Fruit fly (Drosophila melanogaster): Measurements from ENCODE around the gene Tlk.

The Tlk gene

dm6 chrX:3825069-3825468 lies 105.3 kb downstream of the Tlk start:
- TF ChIP-seq CTCF (optimal IDR thresholded peaks at IDR 0.05): no peak
- TF ChIP-seq CG8478 (optimal IDR thresholded peaks at IDR 0.05): no peak

dm6 chrX:3827897-3828296 lies 108.1 kb downstream of the Tlk start, which contains the start of gene CG2901:
CG2901 (plus strand) TSS chrX:3828197.
- TF ChIP-seq CTCF (optimal IDR thresholded peaks at IDR 0.05): no peak
- no peak for TF ChIP-seq CG8478 (optimal IDR thresholded peaks at IDR 0.05)

- TF ChIP-seq CTCF (optimal IDR thresholded peaks at IDR 0.05) (no peak), CG8478 (optimal IDR thresholded peaks at IDR 0.05) (no peak)
These were observed 112.0 kb downstream of the Tlk start for dm6 chrX:3831761-3832160.

dm6 chrX:3832226-3832625 lies 112.4 kb downstream of the Tlk start:
- TF ChIP-seq CG8478 (optimal IDR thresholded peaks at IDR 0.05) (no peak), CTCF (optimal IDR thresholded peaks at IDR 0.05) (no peak)

- no peak for TF ChIP-seq CTCF (optimal IDR thresholded peaks at IDR 0.05)
- TF ChIP-seq CG8478 (optimal IDR thresholded peaks at IDR 0.05): no peak
These were observed 113.4 kb downstream of the Tlk start for dm6 chrX:3833109-3833657.

dm6 chrX:3834955-3835763 lies 115.4 kb downstream of the Tlk start:
- TF ChIP-seq CG8478 (optimal IDR thresholded peaks at IDR 0.05): no peak
- no peak for TF ChIP-seq CTCF (optimal IDR thresholded peaks at IDR 0.05)

dm6 chrX:3835764-3836342 lies 116.0 kb downstream of the Tlk start:
- TF ChIP-seq CTCF (optimal IDR thresholded peaks at IDR 0.05) (no peak), CG8478 (optimal IDR thresholded peaks at IDR 0.05) (no peak)

dm6 chrX:3837628-3838027 lies 117.8 kb downstream of the Tlk start:
- TF ChIP-seq CTCF (optimal IDR thresholded peaks at IDR 0.05) (no peak), CG8478 (optimal IDR thresholded peaks at IDR 0.05) (no peak)

dm6 chrX:3838648-3839047 lies 118.8 kb downstream of the Tlk start:
- TF ChIP-seq CG8478 (optimal IDR thresholded peaks at IDR 0.05) (no peak), CTCF (optimal IDR thresholded peaks at IDR 0.05) (no peak)

Measured in S2 (cell line).